Fruit fly (Drosophila melanogaster): ENCODE results near the gene mRpS34.

The mRpS34 gene

dm6 chr3L:16384145-16384705, 36.4 kb downstream of the mRpS34 start (continued):
- TF ChIP-seq Fer2 (tag; optimal IDR thresholded peaks at IDR 0.05) (no peak), pb (GFP tag; optimal IDR thresholded peaks at IDR 0.05) (no peak), ham (GFP tag; IDR thresholded peaks at IDR 0.05) (no peak), CG3726 (GFP tag; IDR thresholded peaks at IDR 0.05) (no peak), CG14014 (GFP tag; IDR thresholded peaks at IDR 0.05) (0 out of 2 replicates have a peak, but pooled peaks have one; percentile 6), Lpt (GFP tag; optimal IDR thresholded peaks at IDR 0.05) (no peak), CG6813 (GFP tag; optimal IDR thresholded peaks at IDR 0.05) (no peak), CG6765 (GFP tag; optimal IDR thresholded peaks at IDR 0.05) (no peak), Elba2 (GFP tag; optimal IDR thresholded peaks at IDR 0.05) (no peak), CG18262 (tag; optimal IDR thresholded peaks at IDR 0.05) (no peak), rib (GFP tag; IDR thresholded peaks at IDR 0.05) (no peak), CG17328 (GFP tag; IDR thresholded peaks at IDR 0.05) (no peak), nerfin-1 (tag; optimal IDR thresholded peaks at IDR 0.05) (no peak), seq (GFP tag; IDR thresholded peaks at IDR 0.05) (no peak), inv (GFP tag; IDR thresholded peaks at IDR 0.05; ENCODE audit: partially characterized antibody) (no peak), CG3281 (GFP tag; optimal IDR thresholded peaks at IDR 0.05) (no peak), CG12236 (GFP tag; optimal IDR thresholded peaks at IDR 0.05) (no peak), CG12104 (GFP tag; optimal IDR thresholded peaks at IDR 0.05) (no peak), CG15269 (tag; optimal IDR thresholded peaks at IDR 0.05) (no peak), CG10321 (GFP tag; IDR thresholded peaks at IDR 0.05) (no peak), Hsf (GFP tag; optimal IDR thresholded peaks at IDR 0.05) (no peak), ERR (GFP tag; optimal IDR thresholded peaks at IDR 0.05) (no peak), CG14441 (GFP tag; IDR thresholded peaks at IDR 0.05) (no peak), CG6683 (GFP tag; optimal IDR thresholded peaks at IDR 0.05) (no peak), CG1603 (tag; optimal IDR thresholded peaks at IDR 0.05) (no peak), CG7839 (tag; optimal IDR thresholded peaks at IDR 0.05) (no peak), D19B (GFP tag; optimal IDR thresholded peaks at IDR 0.05) (no peak), da (GFP tag; optimal IDR thresholded peaks at IDR 0.05) (no peak), CG31388 (GFP tag; optimal IDR thresholded peaks at IDR 0.05) (no peak), sens (GFP tag) (peak; percentile 44), CG10979 (tag; optimal IDR thresholded peaks at IDR 0.05) (no peak), bsh (GFP tag; optimal IDR thresholded peaks at IDR 0.05) (no peak), CG10543 (GFP tag; optimal IDR thresholded peaks at IDR 0.05) (peak; percentile 11), CG10147 (GFP tag; optimal IDR thresholded peaks at IDR 0.05) (no peak), CG9437 (GFP tag; optimal IDR thresholded peaks at IDR 0.05) (no peak), dm (GFP tag; optimal IDR thresholded peaks at IDR 0.05) (no peak), eyg (GFP tag; optimal IDR thresholded peaks at IDR 0.05) (no peak), sima (GFP tag; optimal IDR thresholded peaks at IDR 0.05) (no peak), Nf-YB (GFP tag; optimal IDR thresholded peaks at IDR 0.05) (no peak), CG30431 (GFP tag; optimal IDR thresholded peaks at IDR 0.05) (no peak), Lim3 (GFP tag; IDR thresholded peaks at IDR 0.05) (no peak), wdn (GFP tag; IDR thresholded peaks at IDR 0.05) (no peak), Nf-YC (tag; optimal IDR thresholded peaks at IDR 0.05) (no peak), kay (GFP tag; optimal IDR thresholded peaks at IDR 0.05) (no peak), GATAe (GFP tag; conservative IDR thresholded peaks at IDR 0.05) (no peak), Mrtf (GFP tag; IDR thresholded peaks at IDR 0.05) (no peak), CG5245 (GFP tag; optimal IDR thresholded peaks at IDR 0.05) (no peak), CG4282 (GFP tag; optimal IDR thresholded peaks at IDR 0.05) (no peak), B-H1 (GFP tag; IDR thresholded peaks at IDR 0.05) (no peak), CG15601 (tag; optimal IDR thresholded peaks at IDR 0.05) (no peak), Dek (tag; optimal IDR thresholded peaks at IDR 0.05) (no peak), Dip2 (GFP tag; IDR thresholded peaks at IDR 0.05) (no peak)
